Worm (Caenorhabditis elegans): ENCODE data around the gene C15H11.11.

The C15H11.11 gene

ce11 chrV:14380242-14380641 is 35.1 kb upstream of the C15H11.11 start:
- TF ChIP-seq nhr-111 (GFP tag; optimal IDR thresholded peaks at IDR 0.05) (no peak), aha-1 (tag) (peak; percentile 37), D1046.2 (GFP tag; IDR thresholded peaks at IDR 0.05) (no peak), tra-1 (GFP tag; IDR thresholded peaks at IDR 0.05) (no peak), ama-1 (optimal IDR thresholded peaks at IDR 0.05) (no peak), T20F7.1 (GFP tag; optimal IDR thresholded peaks at IDR 0.05) (no peak), Y75B8A.6 (GFP tag; IDR thresholded peaks at IDR 0.05) (no peak), unc-62 (GFP tag; optimal IDR thresholded peaks at IDR 0.05 in 1 of 2) (peak in 1 of 2 experiments; percentile 96), unc-62 (tag; optimal IDR thresholded peaks at IDR 0.05) (no peak)

- TF ChIP-seq mes-2 (tag; optimal IDR thresholded peaks at IDR 0.05; ENCODE audit: poor library complexity, severe bottlenecking) (no peak), sdz-12 (GFP tag; optimal IDR thresholded peaks at IDR 0.05) (no peak), aha-1 (tag) (no peak), dmd-6 (GFP tag; IDR thresholded peaks at IDR 0.05) (no peak), ceh-82 (tag; optimal IDR thresholded peaks at IDR 0.05) (no peak), Y105C5A.15 (GFP tag; IDR thresholded peaks at IDR 0.05) (no peak), zfp-3 (GFP tag; conservative IDR thresholded peaks at IDR 0.05) (no peak), lin-13 (GFP tag; optimal IDR thresholded peaks at IDR 0.05) (no peak), dmd-8 (GFP tag; IDR thresholded peaks at IDR 0.05) (no peak), lsy-2 (tag; optimal IDR thresholded peaks at IDR 0.05) (no peak), ztf-7 (tag; optimal IDR thresholded peaks at IDR 0.05) (no peak)
These were observed 23.5 kb upstream of the C15H11.11 start, which contains the start of gene C15H11.10 for ce11 chrV:14391830-14392229. Gene C15H11.10 (plus strand): TSS chrV:14392130.

- no peak for TF ChIP-seq D1046.2 (GFP tag; IDR thresholded peaks at IDR 0.05)
- TF ChIP-seq gei-8 (GFP tag; optimal IDR thresholded peaks at IDR 0.05), result no peak
- no peak for TF ChIP-seq snpc-1.2 (GFP tag; IDR thresholded peaks at IDR 0.05)
- TF ChIP-seq cey-2 (tag; optimal IDR thresholded peaks at IDR 0.05; ENCODE audit: borderline replicate concordance, insufficient read depth), result no peak
- no peak for TF ChIP-seq mdt-29 (GFP tag; IDR thresholded peaks at IDR 0.05)
- no peak for TF ChIP-seq daf-12 (tag; optimal IDR thresholded peaks at IDR 0.05)
- TF ChIP-seq egl-43 (GFP tag; IDR thresholded peaks at IDR 0.05), result no peak
These were observed 21.8 kb upstream of the C15H11.11 start, which contains the start of gene C15H11.1 for ce11 chrV:14393504-14393903. Gene C15H11.1 (plus strand): TSS chrV:14393804.

DNA sequence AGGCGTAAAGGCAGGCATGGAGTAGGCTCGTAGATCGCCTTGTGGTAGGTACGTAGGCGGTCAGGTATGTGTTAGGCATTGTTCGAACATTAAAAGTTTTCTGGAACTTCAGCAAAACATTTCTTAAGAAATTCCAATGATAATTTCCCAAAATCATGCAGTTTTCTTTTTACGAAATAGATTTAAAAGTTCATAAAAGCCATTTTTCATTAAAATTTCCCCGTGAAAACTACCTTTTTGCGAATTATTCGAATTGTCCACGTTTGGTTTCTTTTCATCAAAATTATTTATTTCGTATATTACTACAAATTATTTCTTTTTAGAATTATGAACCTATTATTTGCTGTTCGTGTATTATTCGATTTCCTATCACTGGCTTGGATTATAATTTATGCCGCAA is 20.6 kb upstream of the C15H11.11 start, which contains the start of gene C15H11.13:
Gene C15H11.13, plus strand, starts transcription at position 301 of the 400 bp plus-strand sequence.
- TF ChIP-seq dmd-8 (GFP tag; IDR thresholded peaks at IDR 0.05), result no peak
- TF ChIP-seq zip-11 (GFP tag; IDR thresholded peaks at IDR 0.05), result no peak
- no peak for TF ChIP-seq ztf-11 (tag; optimal IDR thresholded peaks at IDR 0.05)
- TF ChIP-seq sdz-12 (GFP tag; optimal IDR thresholded peaks at IDR 0.05), result no peak
- no peak for TF ChIP-seq daf-16 (GFP tag; optimal IDR thresholded peaks at IDR 0.05)
- no peak for TF ChIP-seq daf-16 (tag; optimal IDR thresholded peaks at IDR 0.05)
- no peak for TF ChIP-seq lir-3 (tag; optimal IDR thresholded peaks at IDR 0.05)
- no peak for TF ChIP-seq arid-1 (GFP tag; conservative IDR thresholded peaks at IDR 0.05)
- no peak for TF ChIP-seq nhr-42 (GFP tag; IDR thresholded peaks at IDR 0.05)
- no peak for TF ChIP-seq nhr-10 (tag; optimal IDR thresholded peaks at IDR 0.05)
- no peak for TF ChIP-seq ztf-7 (tag; optimal IDR thresholded peaks at IDR 0.05)
- no peak for TF ChIP-seq hlh-11 (tag; optimal IDR thresholded peaks at IDR 0.05)
- no peak for TF ChIP-seq attf-4 (tag; optimal IDR thresholded peaks at IDR 0.05)
- no peak for TF ChIP-seq dmd-6 (GFP tag; IDR thresholded peaks at IDR 0.05)
- no peak for TF ChIP-seq cey-2 (tag; optimal IDR thresholded peaks at IDR 0.05; ENCODE audit: borderline replicate concordance, insufficient read depth)

Data from whole organism, L4 larva.